Worm (Caenorhabditis elegans) whole organism, young adult: ENCODE measurements around the gene acly-1.

Experiments
- C06A6.2 ChIP-seq: fragments of 200-800 bp; sonication (Bioruptor generic); conservative IDR thresholded peaks from 2 replicates; pipeline ENCODE4 v1.3.6; 2022; ENCODE audit warnings: missing genetic modification characterization, missing compliant biosample characterization
- C17E4.6 ChIP-seq: fragments of 200-800 bp; sonication (Bioruptor generic); IDR thresholded peaks from 2 replicates; pipeline ENCODE4 v1.3.6; 2022; ENCODE audit warnings: missing genetic modification reagents, missing genetic modification characterization, missing compliant biosample characterization
- F57C9.4 ChIP-seq: sonication (generic microtip); optimal IDR thresholded peaks from 2 replicates; lab custom pipeline; 2017; ENCODE audit warnings: mild to moderate bottlenecking, missing genetic modification characterization, missing compliant biosample characterization
- Y53F4B.3 ChIP-seq: fragments of 200-800 bp; sonication (Bioruptor generic); IDR thresholded peaks from 2 replicates; pipeline ENCODE4 v1.3.6; 2022; ENCODE audit warnings: missing genetic modification reagents, missing genetic modification characterization, missing compliant biosample characterization
- Y53G8AR.9 ChIP-seq: fragments of 200-800 bp; sonication (Bioruptor generic); conservative IDR thresholded peaks from 2 replicates; pipeline ENCODE4 v1.3.6; 2022; ENCODE audit warnings: missing genetic modification reagents, missing genetic modification characterization, missing compliant biosample characterization
- Y67H2A.10 ChIP-seq: fragments of 200-800 bp; sonication (Bioruptor generic); conservative IDR thresholded peaks from 2 replicates; pipeline ENCODE4 v1.3.6; 2022; ENCODE audit warnings: missing genetic modification reagents, missing genetic modification characterization, missing compliant biosample characterization
- aptf-2 ChIP-seq: fragments of 200-800 bp; sonication (Bioruptor generic); conservative IDR thresholded peaks from 2 replicates; pipeline ENCODE4 v1.3.6; 2022; ENCODE audit warnings: missing genetic modification reagents, missing genetic modification characterization, missing compliant biosample characterization
- aptf-3 ChIP-seq: fragments of 200-800 bp; sonication (Bioruptor generic); IDR thresholded peaks from 2 replicates; pipeline ENCODE4 v1.3.6; 2022; ENCODE audit warnings: missing genetic modification characterization, missing compliant biosample characterization
- attf-3 ChIP-seq: fragments of 200-800 bp; sonication (Bioruptor generic); conservative IDR thresholded peaks from 2 replicates; pipeline ENCODE4 v1.3.6; 2022; ENCODE audit warnings: missing genetic modification reagents, missing genetic modification characterization, missing compliant biosample characterization
- attf-6 ChIP-seq: fragments of 200-800 bp; sonication (Bioruptor generic); IDR thresholded peaks from 2 replicates; pipeline ENCODE4 v1.3.6; 2022; ENCODE audit warnings: missing genetic modification reagents, missing genetic modification characterization, missing compliant biosample characterization
- bed-1 ChIP-seq: fragments of 200-800 bp; sonication (Bioruptor generic); IDR thresholded peaks from 2 replicates; pipeline ENCODE4 v1.3.6; 2022; ENCODE audit warnings: missing genetic modification reagents, missing genetic modification characterization, missing compliant biosample characterization
- ceh-27 ChIP-seq: fragments of 200-800 bp; sonication (Bioruptor generic); optimal IDR thresholded peaks from 2 replicates; lab custom pipeline; 2018; ENCODE audit warnings: mild to moderate bottlenecking, missing genetic modification characterization, moderate library complexity, missing compliant biosample characterization
- ceh-79 ChIP-seq: sonication (generic microtip); optimal IDR thresholded peaks from 2 replicates; lab custom pipeline; 2017; ENCODE audit warnings: mild to moderate bottlenecking, missing genetic modification characterization, missing compliant biosample characterization
- die-1 ChIP-seq: sonication (generic microtip); optimal IDR thresholded peaks from 2 replicates; lab custom pipeline; 2016; ENCODE audit warnings: missing genotype, mild to moderate bottlenecking, missing genetic modification characterization, missing compliant biosample characterization
- dpl-1 ChIP-seq: fragments of 150-350 bp; optimal IDR thresholded peaks from 2 replicates; lab custom pipeline; 2014; ENCODE audit warnings: missing biosample characterization, missing genetic modification reagents, missing genetic modification characterization
- egl-44 ChIP-seq: fragments of 200-800 bp; sonication (Bioruptor generic); IDR thresholded peaks from 2 replicates; pipeline ENCODE4 v1.3.6; 2022; ENCODE audit warnings: missing genetic modification reagents, missing genetic modification characterization, missing compliant biosample characterization
- egrh-3 ChIP-seq: fragments of 200-800 bp; sonication (Bioruptor generic); IDR thresholded peaks from 2 replicates; pipeline ENCODE4 v1.3.6; 2022; ENCODE audit warnings: missing genetic modification reagents, missing genetic modification characterization, missing compliant biosample characterization
- fkh-3 ChIP-seq: sonication (generic microtip); optimal IDR thresholded peaks from 2 replicates; lab custom pipeline; 2016; ENCODE audit warnings: mild to moderate bottlenecking, missing genetic modification characterization, missing compliant biosample characterization
- gei-17 ChIP-seq: fragments of 200-800 bp; sonication (Bioruptor generic); optimal IDR thresholded peaks from 2 replicates; lab custom pipeline; 2018; ENCODE audit warnings: mild to moderate bottlenecking, missing genetic modification characterization, missing compliant biosample characterization
- hrde-1 ChIP-seq: sonication (generic microtip); optimal IDR thresholded peaks from 2 replicates; lab custom pipeline; 2016; ENCODE audit warnings: missing genetic modification characterization, mild to moderate bottlenecking, missing compliant biosample characterization, moderate library complexity, missing genotype, missing genetic modification reagents, borderline replicate concordance
- hsf-1 ChIP-seq: fragments of 200-800 bp; sonication (Bioruptor generic); IDR thresholded peaks from 2 replicates; pipeline ENCODE4 v1.3.6; 2022; ENCODE audit warnings: missing genetic modification reagents, missing genetic modification characterization, missing compliant biosample characterization
- lag-1 ChIP-seq: fragments of 200-800 bp; sonication (Bioruptor generic); IDR thresholded peaks from 2 replicates; pipeline ENCODE4 v1.3.6; 2022; ENCODE audit warnings: missing genetic modification reagents, missing genetic modification characterization, missing compliant biosample characterization
- lin-54 ChIP-seq: fragments of 200-800 bp; sonication (Bioruptor generic); optimal IDR thresholded peaks from 2 replicates; lab custom pipeline; 2018; ENCODE audit warnings: mild to moderate bottlenecking, missing genetic modification characterization, missing compliant biosample characterization
- lir-1 ChIP-seq: fragments of 200-800 bp; sonication (Bioruptor generic); conservative IDR thresholded peaks from 2 replicates; pipeline ENCODE4 v1.3.6; 2022; ENCODE audit warnings: missing genetic modification reagents, missing genetic modification characterization, missing compliant biosample characterization
- madf-10 ChIP-seq: sonication (generic microtip); optimal IDR thresholded peaks from 2 replicates; lab custom pipeline; 2016; ENCODE audit warnings: mild to moderate bottlenecking, missing genetic modification characterization, missing compliant biosample characterization
- madf-8 ChIP-seq: fragments of 200-800 bp; sonication (Bioruptor generic); conservative IDR thresholded peaks from 2 replicates; pipeline ENCODE4 v1.3.6; 2022; ENCODE audit warnings: missing genetic modification reagents, missing genetic modification characterization, missing compliant biosample characterization
- mcd-1 ChIP-seq: fragments of 200-800 bp; sonication (Bioruptor generic); IDR thresholded peaks from 2 replicates; pipeline ENCODE4 v1.3.6; 2022; ENCODE audit warnings: missing genetic modification reagents, missing genetic modification characterization, missing compliant biosample characterization
- nfya-1 ChIP-seq: sonication (generic microtip); optimal IDR thresholded peaks from 2 replicates; lab custom pipeline; 2017; ENCODE audit warnings: antibody characterized with exemption, missing compliant biosample characterization, missing genetic modification characterization, borderline replicate concordance; ENCODE audit not compliant: insufficient read depth
- nhr-27 ChIP-seq: fragments of 200-800 bp; sonication (Bioruptor generic); optimal IDR thresholded peaks from 2 replicates; lab custom pipeline; 2018; ENCODE audit warnings: mild to moderate bottlenecking, missing genetic modification characterization, moderate library complexity, missing compliant biosample characterization
- nhr-90 ChIP-seq: sonication (generic microtip); optimal IDR thresholded peaks from 2 replicates; lab custom pipeline; 2016; ENCODE audit warnings: missing genotype, mild to moderate bottlenecking, missing genetic modification characterization, missing compliant biosample characterization
- rcor-1 ChIP-seq: fragments of 200-800 bp; sonication (Bioruptor generic); IDR thresholded peaks from 2 replicates; pipeline ENCODE4 v1.3.6; 2022; ENCODE audit warnings: missing genetic modification reagents, missing genetic modification characterization, missing compliant biosample characterization
- rec-8 ChIP-seq, 2 experiments: sonication (generic microtip); optimal IDR thresholded peaks; 2 replicates each; lab custom pipeline; 2016; ENCODE audit warnings: mild to moderate bottlenecking in 2 of 2, missing genetic modification characterization in 2 of 2, missing genetic modification reagents in 2 of 2, missing genotype in 2 of 2, missing biosample characterization in 1 of 2, missing compliant biosample characterization in 1 of 2, moderate library complexity in 1 of 2
- repo-1 ChIP-seq: sonication (generic microtip); optimal IDR thresholded peaks from 2 replicates; lab custom pipeline; 2017; ENCODE audit warnings: mild to moderate bottlenecking, missing genetic modification characterization, missing compliant biosample characterization
- snpc-1.1 ChIP-seq: sonication (generic microtip); optimal IDR thresholded peaks from 2 replicates; lab custom pipeline; 2017; ENCODE audit warnings: missing genetic modification characterization, mild to moderate bottlenecking, missing compliant biosample characterization, antibody characterized with exemption, moderate library complexity, missing genotype, missing genetic modification reagents; ENCODE audit not compliant: insufficient read depth
- somi-1 ChIP-seq: fragments of 200-800 bp; sonication (Bioruptor generic); optimal IDR thresholded peaks from 2 replicates; lab custom pipeline; 2018; ENCODE audit warnings: mild to moderate bottlenecking, missing genetic modification characterization, missing compliant biosample characterization
- sptf-2 ChIP-seq: fragments of 200-800 bp; sonication (Bioruptor generic); optimal IDR thresholded peaks from 2 replicates; lab custom pipeline; 2018; ENCODE audit warnings: mild to moderate bottlenecking, missing genetic modification characterization, missing compliant biosample characterization
- tbx-9 ChIP-seq: sonication (generic microtip); optimal IDR thresholded peaks from 2 replicates; lab custom pipeline; 2016; ENCODE audit warnings: borderline replicate concordance, missing genetic modification characterization, inconsistent platforms, missing compliant biosample characterization
- zfh-2 ChIP-seq: fragments of 200-800 bp; sonication (Bioruptor generic); conservative IDR thresholded peaks from 2 replicates; pipeline ENCODE4 v1.3.6; 2022; ENCODE audit warnings: missing genetic modification reagents, missing genetic modification characterization, missing compliant biosample characterization
- ztf-22 ChIP-seq: fragments of 200-800 bp; sonication (Bioruptor generic); optimal IDR thresholded peaks from 2 replicates; lab custom pipeline; 2018; ENCODE audit warnings: mild to moderate bottlenecking, missing genetic modification characterization, moderate library complexity, missing compliant biosample characterization
- ztf-25 ChIP-seq: fragments of 200-800 bp; sonication (Bioruptor generic); IDR thresholded peaks from 2 replicates; pipeline ENCODE4 v1.3.6; 2022; ENCODE audit warnings: missing genetic modification reagents, missing genetic modification characterization, missing compliant biosample characterization

Gene acly-1

DNA sequence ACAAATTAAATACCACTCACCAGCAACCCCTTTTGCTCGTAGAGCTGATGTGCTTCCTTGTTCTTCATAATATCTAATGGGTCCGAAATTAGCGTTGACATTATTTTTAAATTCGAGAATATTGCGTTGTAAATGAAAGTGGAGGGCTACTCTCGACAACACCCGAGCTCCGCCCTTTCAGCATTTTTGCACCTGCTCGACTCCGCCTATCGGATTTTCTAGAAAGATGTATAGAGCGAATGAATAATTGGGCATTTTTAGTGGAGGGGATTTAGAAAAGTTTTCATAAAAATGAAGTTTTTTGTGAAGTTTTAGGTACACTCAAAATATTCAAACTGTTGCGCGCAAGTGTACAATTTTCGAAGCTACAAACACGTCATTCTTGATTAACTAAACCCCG, 14.9 kb downstream of the acly-1 start, which contains the start of gene F09E10.5:
Gene F09E10.5, minus strand, starts transcription at position 101 of the 400 bp plus-strand sequence.
- TF ChIP-seq rcor-1 (no peak), lir-1 (GFP tag; lab: Robert Waterston, UW) (no peak), rec-8 (tag; optimal IDR thresholded peaks at IDR 0.05; lab: Kevin White, UChicago) (no peak), nhr-27 (tag; lab: Kevin White, UChicago) (no peak), Y53G8AR.9 (GFP tag; lab: Robert Waterston, UW) (no peak), attf-6 (GFP tag; lab: Robert Waterston, UW) (no peak), dpl-1 (no peak), C06A6.2 (GFP tag; lab: Robert Waterston, UW) (no peak), sptf-2 (no peak), egrh-3 (no peak), gei-17 (GFP tag; lab: Kevin White, UChicago) (no peak), aptf-3 (no peak), somi-1 (no peak), zfh-2 (no peak), egl-44 (no peak), lin-54 (no peak), attf-3 (no peak)

DNA sequence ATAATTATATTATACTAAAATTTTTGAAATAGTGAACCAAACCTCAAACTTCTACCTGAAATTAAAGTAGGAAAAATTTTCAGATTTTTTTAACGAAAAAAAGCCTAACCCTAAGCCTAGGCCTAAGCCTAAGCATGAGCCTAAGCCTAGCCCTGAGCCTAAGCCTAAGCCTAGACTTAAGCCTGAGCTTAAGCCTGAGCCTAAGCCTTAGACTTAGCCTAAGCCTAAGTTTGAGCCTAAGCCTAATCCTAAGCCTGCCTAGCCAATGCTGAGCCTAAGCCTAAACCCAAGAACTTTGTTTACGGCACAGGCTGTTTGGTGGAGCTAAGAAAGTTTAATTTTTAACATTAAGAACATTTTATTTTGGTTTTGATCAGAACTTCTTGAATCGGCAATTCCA, 16.6 kb downstream of the acly-1 start:
- no peak for TF ChIP-seq tbx-9
- no peak for TF ChIP-seq ceh-79 (tag; lab: Kevin White, UChicago)
- TF ChIP-seq ztf-25 (GFP tag; lab: Robert Waterston, UW): no peak
- no peak for TF ChIP-seq Y53F4B.3 (GFP tag; lab: Robert Waterston, UW)
- no peak for TF ChIP-seq hsf-1 (GFP tag; lab: Robert Waterston, UW)
- TF ChIP-seq ceh-27 (GFP tag; lab: Kevin White, UChicago): no peak
- TF ChIP-seq snpc-1.1: no peak
- TF ChIP-seq aptf-2 (GFP tag; lab: Robert Waterston, UW): no peak
- no peak for TF ChIP-seq nhr-90 (tag; lab: Kevin White, UChicago)
- no peak for TF ChIP-seq die-1
- TF ChIP-seq madf-10: no peak
- no peak for TF ChIP-seq bed-1 (GFP tag; lab: Robert Waterston, UW)
- TF ChIP-seq, all 124 proteins: peak for 0

DNA sequence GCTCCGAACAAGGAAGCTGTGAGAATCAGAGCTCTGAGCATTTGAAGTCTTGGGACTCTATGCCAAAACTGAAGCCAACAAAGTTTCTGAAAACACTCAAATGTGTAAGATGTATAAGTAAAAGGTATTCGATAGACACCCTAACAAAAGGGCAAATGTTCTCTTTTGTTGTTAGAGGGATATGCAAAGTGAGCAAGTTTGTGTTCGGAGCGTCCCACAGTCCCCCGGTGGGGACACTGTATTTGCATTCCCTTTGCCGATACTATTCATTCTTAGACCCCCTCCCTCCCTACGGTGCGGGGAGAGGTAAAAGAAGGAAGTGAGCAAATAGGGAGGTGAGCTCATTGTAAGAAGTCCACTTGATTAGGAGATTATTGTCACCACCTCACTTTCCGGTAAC, 18.2 kb downstream of the acly-1 start, which contains the start of gene F09E10.6:
Gene F09E10.6, minus strand, starts transcription at position 101 of the 400 bp plus-strand sequence.
- no peak for TF ChIP-seq mcd-1
- TF ChIP-seq F57C9.4 (tag; lab: Kevin White, UChicago): no peak
- TF ChIP-seq lag-1: no peak
- TF ChIP-seq madf-8: no peak
- TF ChIP-seq ztf-25 (GFP tag; lab: Robert Waterston, UW): no peak
- TF ChIP-seq nfya-1 (tag; lab: Kevin White, UChicago): no peak
- no peak for TF ChIP-seq Y67H2A.10 (GFP tag; lab: Robert Waterston, UW)
- no peak for TF ChIP-seq attf-3
- TF ChIP-seq bed-1 (GFP tag; lab: Robert Waterston, UW): no peak
- TF ChIP-seq tbx-9: no peak
- no peak for TF ChIP-seq hrde-1 (tag; lab: Kevin White, UChicago)
- TF ChIP-seq C17E4.6 (GFP tag; lab: Robert Waterston, UW): no peak
- no peak for TF ChIP-seq ztf-22 (GFP tag; lab: Kevin White, UChicago)
- TF ChIP-seq fkh-3 (tag; lab: Kevin White, UChicago): no peak
- TF ChIP-seq die-1: no peak
- TF ChIP-seq repo-1: no peak
